Worm (Caenorhabditis elegans) whole organism, L2 larva: Measurements from ENCODE around the gene gck-3.

Source experiments
- ama-1 ChIP-seq: fragments of 150-350 bp; optimal IDR thresholded peaks from 2 replicates; lab custom pipeline; 2018; ENCODE audit warnings: inconsistent platforms
- blmp-1 ChIP-seq: sonication (generic microtip); optimal IDR thresholded peaks from 2 replicates; lab custom pipeline; 2017; ENCODE audit warnings: missing genetic modification characterization, mild to moderate bottlenecking, missing compliant biosample characterization, antibody characterized with exemption, moderate library complexity; ENCODE audit not compliant: insufficient read depth
- ceh-82 ChIP-seq: fragments of 150-350 bp; optimal IDR thresholded peaks from 2 replicates; lab custom pipeline; 2014; ENCODE audit warnings: missing biosample characterization, missing genetic modification characterization
- elt-3 ChIP-seq: sonication (generic microtip); optimal IDR thresholded peaks from 2 replicates; lab custom pipeline; 2017; ENCODE audit warnings: missing biosample characterization, missing genetic modification characterization
- fos-1 ChIP-seq: fragments of 150-350 bp; optimal IDR thresholded peaks from 2 replicates; lab custom pipeline; 2014; ENCODE audit warnings: missing biosample characterization, missing genetic modification characterization
- lin-11 ChIP-seq: fragments of 150-350 bp; sonication (generic microtip); optimal IDR thresholded peaks from 2 replicates; lab custom pipeline; 2014; ENCODE audit warnings: missing biosample characterization, missing genetic modification characterization, inconsistent platforms, mixed read lengths
- lin-13 ChIP-seq: fragments of 150-350 bp; optimal IDR thresholded peaks from 2 replicates; lab custom pipeline; 2014; ENCODE audit warnings: missing biosample characterization, missing genetic modification reagents, missing genetic modification characterization
- nhr-23 ChIP-seq: fragments of 150-350 bp; optimal IDR thresholded peaks from 2 replicates; lab custom pipeline; 2014; ENCODE audit warnings: missing biosample characterization, missing genetic modification reagents, missing genetic modification characterization
- nhr-237 ChIP-seq: fragments of 150-350 bp; optimal IDR thresholded peaks from 2 replicates; lab custom pipeline; 2014; ENCODE audit warnings: missing biosample characterization, missing genetic modification characterization
- skn-1 ChIP-seq: sonication (generic microtip); optimal IDR thresholded peaks from 2 replicates; lab custom pipeline; 2017; ENCODE audit warnings: missing biosample characterization, missing genetic modification characterization
- sma-3 ChIP-seq: sonication (generic microtip); optimal IDR thresholded peaks from 2 replicates; lab custom pipeline; 2016; ENCODE audit warnings: missing genetic modification reagents, missing genetic modification characterization, missing compliant biosample characterization
- snpc-4 ChIP-seq: fragments of 150-350 bp; optimal IDR thresholded peaks from 2 replicates; lab custom pipeline; 2014; ENCODE audit warnings: missing biosample characterization, missing genetic modification characterization
- unc-39 ChIP-seq: fragments of 150-350 bp; optimal IDR thresholded peaks from 2 replicates; lab custom pipeline; 2014; ENCODE audit warnings: missing biosample characterization, missing genetic modification characterization
- ztf-11 ChIP-seq: sonication (generic microtip); optimal IDR thresholded peaks from 2 replicates; lab custom pipeline; 2017; ENCODE audit warnings: missing biosample characterization, missing genetic modification characterization

DNA sequence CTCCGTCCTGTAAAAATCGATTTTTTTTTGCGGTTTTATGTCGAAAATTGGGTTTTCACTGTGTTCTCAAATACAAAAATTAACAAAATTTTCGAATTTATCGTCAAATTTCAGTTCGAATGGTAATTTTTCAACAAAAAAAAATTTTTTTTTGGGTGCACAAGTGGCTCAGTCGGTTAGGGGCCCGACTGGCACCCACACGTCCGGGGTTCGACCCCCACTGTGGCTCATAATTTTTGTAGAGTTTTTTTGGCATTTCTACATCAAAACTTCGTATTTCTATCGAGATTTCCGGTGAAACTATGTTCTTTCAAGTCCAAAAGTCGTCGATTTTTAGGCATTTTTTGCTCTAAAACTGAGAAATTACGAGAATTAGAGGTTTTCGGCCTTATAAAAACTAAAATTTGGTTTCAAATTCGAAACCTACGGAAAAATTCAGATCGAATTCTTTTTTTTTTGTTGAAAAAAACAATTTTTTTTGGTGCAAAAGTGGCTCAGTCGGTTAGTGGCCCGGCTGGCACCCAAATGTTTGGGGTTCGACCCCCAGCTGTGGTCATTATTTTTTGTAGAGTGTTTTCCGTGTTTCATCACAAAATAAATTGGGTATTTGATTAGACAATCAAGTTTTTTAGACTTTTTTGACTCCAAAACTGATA is 18.5 kb downstream of the gck-3 start:
- no peak for TF ChIP-seq unc-39 (tag; lab: Kevin White, UChicago)
- no peak for TF ChIP-seq ama-1
- no peak for TF ChIP-seq nhr-237
- TF ChIP-seq nhr-23 (tag; lab: Kevin White, UChicago) = no peak
- TF ChIP-seq sma-3 (GFP tag; lab: Kevin White, UChicago) = no peak
- no peak for TF ChIP-seq skn-1 (tag; lab: Kevin White, UChicago)
- TF ChIP-seq blmp-1 (tag; lab: Kevin White, UChicago) = no peak
- no peak for TF ChIP-seq fos-1
- no peak for TF ChIP-seq elt-3 (tag; lab: Kevin White, UChicago)
- TF ChIP-seq snpc-4 (tag; lab: Kevin White, UChicago) = no peak
- no peak for TF ChIP-seq ztf-11 (tag; lab: Kevin White, UChicago)
- TF ChIP-seq lin-13 (GFP tag; lab: Kevin White, UChicago) = no peak
- TF ChIP-seq lin-11 (tag; lab: Kevin White, UChicago) = no peak
- no peak for TF ChIP-seq ceh-82
